Fruit fly (Drosophila melanogaster) whole organism, embryonic: Measurements from ENCODE around the gene CG6006.

ENCODE experiments used
- Ada2b ChIP-seq: fragments of 200-800 bp; sonication (Bioruptor generic); IDR thresholded peaks from 2 replicates; pipeline ENCODE4 v1.3.6; 2022; ENCODE audit warnings: missing biosample characterization, missing genetic modification characterization
- B-H1 ChIP-seq: fragments of 200-800 bp; sonication (Bioruptor generic); IDR thresholded peaks from 3 replicates; pipeline ENCODE4 v1.3.6; 2022; ENCODE audit warnings: missing biosample characterization, missing genetic modification characterization
- CG10147 ChIP-seq: fragments of 200-800 bp; sonication (Bioruptor generic); optimal IDR thresholded peaks from 2 replicates; lab custom pipeline; 2019; ENCODE audit warnings: missing biosample characterization, mild to moderate bottlenecking, missing genetic modification characterization, moderate library complexity
- CG10267 ChIP-seq: fragments of 200-800 bp; sonication (Bioruptor generic); optimal IDR thresholded peaks from 2 replicates; lab custom pipeline; 2018; ENCODE audit warnings: missing biosample characterization, mild to moderate bottlenecking, missing genetic modification characterization, moderate library complexity
- CG11085 ChIP-seq: fragments of 200-800 bp; sonication (Bioruptor generic); IDR thresholded peaks from 2 replicates; pipeline ENCODE4 v1.3.6; 2022; ENCODE audit warnings: missing biosample characterization, missing genetic modification characterization
- CG12219 ChIP-seq: fragments of 200-800 bp; sonication (Bioruptor generic); optimal IDR thresholded peaks from 3 replicates; lab custom pipeline; 2018; ENCODE audit warnings: missing biosample characterization, mild to moderate bottlenecking, missing genetic modification characterization
- CG12391 ChIP-seq: fragments of 200-800 bp; sonication (Bioruptor generic); optimal IDR thresholded peaks from 3 replicates; lab custom pipeline; 2018; ENCODE audit warnings: missing biosample characterization, mild to moderate bottlenecking, missing genetic modification characterization, moderate library complexity
- CG1602 ChIP-seq: fragments of 200-800 bp; sonication (Bioruptor generic); optimal IDR thresholded peaks from 3 replicates; lab custom pipeline; 2016; ENCODE audit warnings: missing biosample characterization, missing genetic modification characterization
- CG17361 ChIP-seq: fragments of 200-800 bp; sonication (Bioruptor generic); IDR thresholded peaks from 3 replicates; pipeline ENCODE4 v1.3.6; 2022; ENCODE audit warnings: missing biosample characterization, missing genetic modification characterization
- CG17568 ChIP-seq: fragments of 200-800 bp; sonication (Bioruptor generic); optimal IDR thresholded peaks from 2 replicates; lab custom pipeline; 2018; ENCODE audit warnings: missing biosample characterization, mild to moderate bottlenecking, missing genetic modification characterization, moderate library complexity
- CG17912 ChIP-seq: fragments of 200-800 bp; sonication (Bioruptor generic); optimal IDR thresholded peaks from 2 replicates; lab custom pipeline; 2018; ENCODE audit warnings: missing biosample characterization, mild to moderate bottlenecking, missing genetic modification characterization
- CG18011 ChIP-seq: fragments of 200-800 bp; sonication (Bioruptor generic); optimal IDR thresholded peaks from 2 replicates; lab custom pipeline; 2017; ENCODE audit warnings: missing biosample characterization, missing genetic modification characterization, mild to moderate bottlenecking, moderate library complexity, missing genotype
- CG18764 ChIP-seq: fragments of 200-800 bp; sonication (Bioruptor generic); optimal IDR thresholded peaks from 3 replicates; lab custom pipeline; 2016; ENCODE audit warnings: missing biosample characterization, missing genetic modification characterization
- CG2120 ChIP-seq: fragments of 200-800 bp; sonication (Bioruptor generic); optimal IDR thresholded peaks from 3 replicates; lab custom pipeline; 2016; ENCODE audit warnings: missing biosample characterization, missing genetic modification characterization
- CG32772 ChIP-seq: fragments of 200-800 bp; sonication (Bioruptor generic); IDR thresholded peaks from 2 replicates; pipeline ENCODE4 v1.3.6; 2022; ENCODE audit warnings: missing biosample characterization, missing genetic modification characterization
- CG3726 ChIP-seq: fragments of 200-800 bp; sonication (Bioruptor generic); IDR thresholded peaks from 3 replicates; pipeline ENCODE4, ENCODE4 v1.3.6; 2022; ENCODE audit warnings: missing biosample characterization, missing genetic modification characterization
- CG4424 ChIP-seq: fragments of 200-800 bp; sonication (Bioruptor generic); optimal IDR thresholded peaks from 3 replicates; lab custom pipeline; 2016; ENCODE audit warnings: missing biosample characterization, missing genetic modification characterization
- CG6765 ChIP-seq: fragments of 200-800 bp; sonication (Bioruptor generic); optimal IDR thresholded peaks from 3 replicates; lab custom pipeline; 2017; ENCODE audit warnings: missing biosample characterization, mild to moderate bottlenecking, missing genetic modification characterization
- CG8388 ChIP-seq: fragments of 200-800 bp; sonication (Bioruptor generic); optimal IDR thresholded peaks from 2 replicates; lab custom pipeline; 2019; ENCODE audit warnings: missing biosample characterization, mild to moderate bottlenecking, missing genetic modification characterization, moderate library complexity
- CG8924 ChIP-seq: fragments of 200-800 bp; optimal IDR thresholded peaks from 3 replicates; lab custom pipeline; 2019; ENCODE audit warnings: missing biosample characterization, mild to moderate bottlenecking, missing genetic modification characterization, moderate library complexity
- CkIIα-i1 ChIP-seq: fragments of 200-800 bp; sonication (Bioruptor generic); IDR thresholded peaks from 2 replicates; pipeline ENCODE4 v1.3.6; 2022; ENCODE audit warnings: missing biosample characterization, missing genetic modification characterization
- D19B ChIP-seq: fragments of 200-800 bp; sonication (Bioruptor generic); optimal IDR thresholded peaks from 2 replicates; lab custom pipeline; 2017; ENCODE audit warnings: missing biosample characterization, mild to moderate bottlenecking, missing genetic modification characterization
- Deaf1 ChIP-seq: fragments of 200-800 bp; optimal IDR thresholded peaks from 3 replicates; lab custom pipeline; 2019; ENCODE audit warnings: missing biosample characterization, mild to moderate bottlenecking, missing genetic modification characterization, moderate library complexity
- Dp ChIP-seq: fragments of 200-800 bp; sonication (Bioruptor generic); optimal IDR thresholded peaks from 2 replicates; lab custom pipeline; 2018; ENCODE audit warnings: missing biosample characterization, mild to moderate bottlenecking, missing genetic modification characterization, moderate library complexity
- Drgx ChIP-seq: fragments of 200-800 bp; sonication (Bioruptor generic); IDR thresholded peaks from 2 replicates; pipeline ENCODE4 v1.3.6; 2022; ENCODE audit warnings: missing biosample characterization, missing genetic modification characterization
- Fer2 ChIP-seq: fragments of 200-800 bp; sonication (Bioruptor generic); optimal IDR thresholded peaks from 2 replicates; lab custom pipeline; 2018; ENCODE audit warnings: missing biosample characterization, mild to moderate bottlenecking, missing genetic modification characterization, moderate library complexity
- H15 ChIP-seq: fragments of 200-800 bp; sonication (Bioruptor generic); IDR thresholded peaks from 3 replicates; pipeline ENCODE4 v1.3.6; 2022; ENCODE audit warnings: missing biosample characterization, missing genetic modification characterization
- Kr ChIP-seq: fragments of 200-800 bp; sonication (Bioruptor generic); optimal IDR thresholded peaks from 2 replicates; lab custom pipeline; 2017; ENCODE audit warnings: missing biosample characterization, mild to moderate bottlenecking, missing genetic modification characterization
- NFAT ChIP-seq: fragments of 200-800 bp; sonication (Bioruptor generic); IDR thresholded peaks from 2 replicates; pipeline ENCODE4 v1.3.6; 2022; ENCODE audit warnings: missing biosample characterization, missing genetic modification characterization
- Neu2 ChIP-seq: fragments of 200-800 bp; sonication (Bioruptor generic); optimal IDR thresholded peaks from 3 replicates; lab custom pipeline; 2016; ENCODE audit warnings: missing biosample characterization, missing genetic modification characterization, borderline replicate concordance
- Nf-YA ChIP-seq: fragments of 200-800 bp; sonication (Bioruptor generic); IDR thresholded peaks from 2 replicates; pipeline ENCODE4 v1.3.6; 2022; ENCODE audit warnings: missing biosample characterization, missing genetic modification characterization
- NfI ChIP-seq: fragments of 200-800 bp; sonication (Bioruptor generic); optimal IDR thresholded peaks from 3 replicates; lab custom pipeline; 2018; ENCODE audit warnings: missing biosample characterization, mild to moderate bottlenecking, missing genetic modification characterization, moderate library complexity
- Oli ChIP-seq: fragments of 200-800 bp; sonication (Bioruptor generic); optimal IDR thresholded peaks from 2 replicates; lab custom pipeline; 2018; ENCODE audit warnings: missing biosample characterization, mild to moderate bottlenecking, missing genetic modification characterization, moderate library complexity
- Sox100B ChIP-seq: fragments of 200-800 bp; sonication (Bioruptor generic); optimal IDR thresholded peaks from 3 replicates; lab custom pipeline; 2018; ENCODE audit warnings: missing biosample characterization, mild to moderate bottlenecking, missing genetic modification characterization
- Ssrp ChIP-seq: fragments of 200-800 bp; sonication (Bioruptor generic); optimal IDR thresholded peaks from 2 replicates; lab custom pipeline; 2018; ENCODE audit warnings: missing biosample characterization, mild to moderate bottlenecking, missing genetic modification characterization, moderate library complexity
- br ChIP-seq: fragments of >200 bp; optimal IDR thresholded peaks from 2 replicates; lab custom pipeline; 2017
- chm ChIP-seq: fragments of 200-800 bp; sonication (Bioruptor generic); IDR thresholded peaks from 2 replicates; pipeline ENCODE4 v1.3.6; 2022; ENCODE audit warnings: missing biosample characterization, missing genetic modification characterization
- dimm ChIP-seq: fragments of 200-800 bp; sonication (Bioruptor generic); IDR thresholded peaks from 2 replicates; pipeline ENCODE4 v1.3.6; 2022; ENCODE audit warnings: missing biosample characterization, missing genetic modification characterization
- dmrt99B ChIP-seq: fragments of 200-800 bp; sonication (Bioruptor generic); optimal IDR thresholded peaks from 2 replicates; lab custom pipeline; 2018; ENCODE audit warnings: missing biosample characterization, mild to moderate bottlenecking, missing genetic modification characterization, moderate library complexity
- gcm2 ChIP-seq: fragments of 200-800 bp; sonication (Bioruptor generic); optimal IDR thresholded peaks from 2 replicates; lab custom pipeline; 2016; ENCODE audit warnings: missing biosample characterization, missing genetic modification characterization
- jigr1 ChIP-seq: fragments of 200-800 bp; sonication (Bioruptor generic); IDR thresholded peaks from 3 replicates; pipeline ENCODE4 v1.3.6; 2022; ENCODE audit warnings: missing biosample characterization, missing genetic modification characterization
- lilli ChIP-seq: fragments of 200-800 bp; sonication (Bioruptor generic); optimal IDR thresholded peaks from 3 replicates; lab custom pipeline; 2016; ENCODE audit warnings: missing biosample characterization, missing genetic modification characterization
- mld ChIP-seq: fragments of 200-800 bp; sonication (Bioruptor generic); IDR thresholded peaks from 3 replicates; pipeline ENCODE4 v1.3.6; 2022; ENCODE audit warnings: missing biosample characterization, missing genetic modification characterization; ENCODE audit not compliant: partially characterized antibody
- nmo ChIP-seq: fragments of 200-800 bp; sonication (Bioruptor generic); optimal IDR thresholded peaks from 2 replicates; lab custom pipeline; 2018; ENCODE audit warnings: missing biosample characterization, mild to moderate bottlenecking, missing genetic modification characterization, moderate library complexity
- org-1 ChIP-seq: fragments of 200-800 bp; sonication (Bioruptor generic); optimal IDR thresholded peaks from 2 replicates; lab custom pipeline; 2017; ENCODE audit warnings: missing biosample characterization, missing genetic modification characterization
- peb ChIP-seq: fragments of 200-800 bp; sonication (Bioruptor generic); IDR thresholded peaks from 2 replicates; pipeline ENCODE4 v1.3.6; 2022; ENCODE audit warnings: missing biosample characterization, missing genetic modification characterization
- slp2 ChIP-seq: fragments of 200-800 bp; sonication (Bioruptor generic); optimal IDR thresholded peaks from 2 replicates; lab custom pipeline; 2016; ENCODE audit warnings: missing biosample characterization, missing genetic modification characterization
- vfl ChIP-seq: fragments of 200-800 bp; sonication (Bioruptor generic); optimal IDR thresholded peaks from 2 replicates; lab custom pipeline; 2016; ENCODE audit warnings: missing biosample characterization, missing genetic modification characterization
- vvl ChIP-seq: fragments of 200-800 bp; sonication (Bioruptor generic); IDR thresholded peaks from 2 replicates; pipeline ENCODE4 v1.3.6; 2022; ENCODE audit warnings: missing biosample characterization, missing genetic modification characterization
- zf30C ChIP-seq: fragments of 200-800 bp; sonication (Bioruptor generic); optimal IDR thresholded peaks from 3 replicates; lab custom pipeline; 2018; ENCODE audit warnings: missing biosample characterization, mild to moderate bottlenecking, missing genetic modification characterization

CG6006 gene

DNA sequence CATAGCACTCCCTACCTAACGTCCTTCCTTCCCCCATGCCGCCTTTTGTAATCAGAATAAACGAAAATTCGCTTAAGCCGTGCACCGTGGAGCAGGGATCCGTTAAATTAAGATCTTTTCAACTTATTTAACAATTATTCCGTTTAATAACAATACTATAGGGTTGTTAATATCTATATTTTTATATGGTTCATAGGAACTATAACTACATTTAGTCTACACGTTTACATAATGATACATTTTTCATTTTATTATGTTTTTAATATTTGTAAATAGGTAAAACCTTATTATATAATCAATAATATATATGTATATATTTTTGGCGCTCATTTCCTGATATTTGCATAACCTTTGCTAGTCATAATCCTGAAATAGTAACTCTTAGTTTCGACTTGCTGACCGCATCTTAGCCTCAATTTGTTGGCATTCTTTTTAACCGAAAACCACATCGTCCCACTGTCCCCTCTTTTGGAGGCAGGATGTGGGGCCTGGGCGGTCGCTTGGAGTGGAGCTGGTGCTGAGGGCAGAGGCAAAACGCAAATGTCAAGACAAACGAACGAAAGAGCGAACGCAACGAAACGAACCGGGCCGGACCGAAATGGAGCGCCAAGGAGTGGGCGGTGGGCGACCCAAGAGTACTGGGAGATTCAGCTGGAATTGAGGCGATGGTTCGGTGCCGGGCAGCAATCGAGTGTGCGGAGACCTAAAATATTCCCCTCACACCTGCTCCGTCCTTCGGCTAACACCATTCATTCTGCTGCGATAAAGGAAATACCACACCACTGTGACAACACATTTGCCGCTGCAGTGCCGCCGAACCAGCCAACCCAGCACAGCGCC lies 55.2 kb downstream of the CG6006 start (continued):
- TF ChIP-seq slp2 (GFP tag; lab: Kevin White, UChicago) (no peak), CG6765 (GFP tag; lab: Kevin White, UChicago) (peak; percentile 43), jigr1 (GFP tag; lab: Robert Waterston, UW) (no peak), B-H1 (GFP tag; lab: Robert Waterston, UW) (no peak), H15 (peak; percentile 45; the same call in 1 of the 3 replicates), CG17568 (GFP tag; lab: Kevin White, UChicago) (no peak), dimm (GFP tag; lab: Robert Waterston, UW) (no peak), CG17361 (peak; percentile 49; the same call in 1 of the 3 replicates), br (lab: Kevin White, UChicago) (no peak), CG1602 (no peak), Fer2 (tag; lab: Kevin White, UChicago) (no peak), CG12391 (tag; lab: Kevin White, UChicago) (peak; percentile 32), vfl (GFP tag; lab: Kevin White, UChicago) (no peak), vvl (no peak), Ssrp (tag; lab: Kevin White, UChicago) (peak; percentile 16), Neu2 (GFP tag; lab: Kevin White, UChicago) (no peak), CkIIα-i1 (GFP tag; lab: Robert Waterston, UW) (no peak), Oli (peak; percentile 35), CG10267 (tag; lab: Kevin White, UChicago) (peak; percentile 6), Drgx (GFP tag; lab: Robert Waterston, UW) (peak; percentile 33; the same call in 1 of the 2 replicates), D19B (peak; percentile 30), dmrt99B (tag; lab: Kevin White, UChicago) (peak; percentile 54), CG18764 (GFP tag; lab: Kevin White, UChicago) (no peak), CG18011 (GFP tag; lab: Kevin White, UChicago) (no peak), Ada2b (GFP tag; lab: Robert Waterston, UW) (no peak), CG4424 (GFP tag; lab: Kevin White, UChicago) (peak; percentile 17), Dp (GFP tag; lab: Kevin White, UChicago) (no peak), Deaf1 (tag; lab: Kevin White, UChicago) (peak; percentile 42), NFAT (GFP tag; lab: Robert Waterston, UW) (no peak), CG3726 (no peak), CG8388 (GFP tag; lab: Kevin White, UChicago) (no peak), lilli (no peak), Kr (no peak), CG8924 (peak; percentile 9), CG17912 (GFP tag; lab: Kevin White, UChicago) (no peak), CG10147 (GFP tag; lab: Kevin White, UChicago) (peak; percentile 42), CG2120 (GFP tag; lab: Kevin White, UChicago) (no peak), CG11085 (GFP tag; lab: Robert Waterston, UW) (peak; percentile 10; the same call in 1 of the 2 replicates), Sox100B (peak; percentile 66), zf30C (GFP tag; lab: Kevin White, UChicago) (no peak), nmo (peak; percentile 8), Nf-YA (GFP tag; lab: Robert Waterston, UW) (no peak), gcm2 (GFP tag; lab: Kevin White, UChicago) (no peak), org-1 (GFP tag; lab: Kevin White, UChicago) (peak; percentile 4), NfI (peak; percentile 11), CG12219 (no peak), chm (GFP tag; lab: Robert Waterston, UW) (peak; percentile 73; the same call in 1 of the 2 replicates), mld (no peak), CG32772 (0 out of 2 replicates have a peak, but pooled peaks have one; percentile 16), peb (GFP tag; lab: Robert Waterston, UW) (no peak)
